In the genomic region with DNA sequence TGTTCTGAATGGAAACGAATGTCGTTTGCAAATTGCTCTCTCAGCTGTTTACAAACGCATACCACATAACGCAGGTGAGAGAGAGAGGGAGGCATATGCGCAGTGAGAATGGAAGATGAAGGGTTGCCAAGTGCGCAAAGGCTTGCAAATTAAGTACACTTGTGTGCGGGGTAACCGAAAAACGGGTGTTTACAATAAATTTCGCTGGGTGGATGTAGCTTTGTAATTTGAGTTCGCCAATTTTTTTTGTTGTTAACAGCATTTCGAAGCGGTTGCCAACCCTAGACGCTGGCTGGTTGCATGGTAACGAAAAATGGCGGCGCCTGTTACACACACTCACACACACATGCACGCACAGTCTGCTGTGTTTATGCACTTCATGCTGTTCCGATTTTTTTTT, we compare ENCODE assay signal across 2 fruit fly cellular contexts.
TF ChIP-seq lines count a peak whose summit lies in the region.

No protein-coding gene starts in this region.

TF ChIP-seq in whole organism, embryonic, 481 proteins besides CTCF, POLR2A, EP300 and RAD21 (continued from another document and continues in another):
- TF ChIP-seq Lim3 (GFP tag; IDR thresholded peaks at IDR 0.05; lab: Robert Waterston, UW) (peak; percentile 80), toy (GFP tag; IDR thresholded peaks at IDR 0.05; lab: Robert Waterston, UW) (peak; percentile 90), D19B (GFP tag; optimal IDR thresholded peaks at IDR 0.05; lab: Kevin White, UChicago) (peak; percentile 84), tin (GFP tag; optimal IDR thresholded peaks at IDR 0.05; lab: Kevin White, UChicago) (peak; percentile 96), E2f2 (GFP tag; IDR thresholded peaks at IDR 0.05; lab: Robert Waterston, UW) (peak; percentile 82), Atf3 (GFP tag; optimal IDR thresholded peaks at IDR 0.05; lab: Kevin White, UChicago) (peak; percentile 93), CG11560 (tag; IDR thresholded peaks at IDR 0.05; lab: Robert Waterston, UW) (peak; percentile 85), dati (GFP tag; IDR thresholded peaks at IDR 0.05; lab: Robert Waterston, UW) (peak; percentile 95), CG3726 (GFP tag; IDR thresholded peaks at IDR 0.05; lab: Robert Waterston, UW) (peak; percentile 95), pita (GFP tag; optimal IDR thresholded peaks at IDR 0.05; lab: Kevin White, UChicago) (no peak), zen (tag; optimal IDR thresholded peaks at IDR 0.05; lab: Kevin White, UChicago) (peak; percentile 86), tx (GFP tag; optimal IDR thresholded peaks at IDR 0.05; lab: Kevin White, UChicago) (peak; percentile 88), Atf-2 (GFP tag; optimal IDR thresholded peaks at IDR 0.05; lab: Kevin White, UChicago) (peak; percentile 93), CG2116 (GFP tag; optimal IDR thresholded peaks at IDR 0.05; lab: Kevin White, UChicago) (peak; percentile 79), run (tag; optimal IDR thresholded peaks at IDR 0.05; lab: Kevin White, UChicago) (peak; percentile 90), Sry-δ (GFP tag; optimal IDR thresholded peaks at IDR 0.05; lab: Kevin White, UChicago) (peak; percentile 49), CG14667 (GFP tag; IDR thresholded peaks at IDR 0.05; lab: Robert Waterston, UW) (peak; percentile 93), Ravus (GFP tag; IDR thresholded peaks at IDR 0.05; lab: Robert Waterston, UW) (peak; percentile 90), bbx (GFP tag; IDR thresholded peaks at IDR 0.05; lab: Robert Waterston, UW; ENCODE audit: partially characterized antibody) (no peak; the same call in 1 of the 2 replicates), lilli (GFP tag; optimal IDR thresholded peaks at IDR 0.05; lab: Kevin White, UChicago) (peak; percentile 96), CG12744 (GFP tag; optimal IDR thresholded peaks at IDR 0.05; lab: Kevin White, UChicago) (peak; percentile 92), BEAF-32 (GFP tag; optimal IDR thresholded peaks at IDR 0.05; lab: Kevin White, UChicago) (peak; percentile 8), CG11398 (GFP tag; optimal IDR thresholded peaks at IDR 0.05; lab: Kevin White, UChicago) (peak; percentile 93), CG13775 (GFP tag; optimal IDR thresholded peaks at IDR 0.05; lab: Kevin White, UChicago) (peak; percentile 91), CrebB (tag; optimal IDR thresholded peaks at IDR 0.05; lab: Kevin White, UChicago) (peak; percentile 94), GATAe (GFP tag; conservative IDR thresholded peaks at IDR 0.05; lab: Robert Waterston, UW) (peak; percentile 40; the same call in 1 of the 2 replicates), CG10274 (GFP tag; optimal IDR thresholded peaks at IDR 0.05; lab: Kevin White, UChicago) (peak; percentile 90), Tbp (GFP tag; optimal IDR thresholded peaks at IDR 0.05; lab: Kevin White, UChicago) (no peak), odd (GFP tag; optimal IDR thresholded peaks at IDR 0.05; lab: Kevin White, UChicago) (peak; percentile 94), gem (tag; optimal IDR thresholded peaks at IDR 0.05; lab: Kevin White, UChicago) (peak; percentile 95), sima (GFP tag; optimal IDR thresholded peaks at IDR 0.05; lab: Kevin White, UChicago) (peak; percentile 60), CG12391 (tag; optimal IDR thresholded peaks at IDR 0.05; lab: Kevin White, UChicago) (peak; percentile 94), CG31441 (GFP tag; IDR thresholded peaks at IDR 0.05; lab: Robert Waterston, UW) (peak; percentile 93), CG43689 (GFP tag; IDR thresholded peaks at IDR 0.05; lab: Robert Waterston, UW) (peak; percentile 85), TFAM (GFP tag; optimal IDR thresholded peaks at IDR 0.05; lab: Kevin White, UChicago) (peak; percentile 80), CG9609 (GFP tag; optimal IDR thresholded peaks at IDR 0.05; lab: Kevin White, UChicago) (peak; percentile 95), CG15601 (tag; optimal IDR thresholded peaks at IDR 0.05; lab: Kevin White, UChicago) (peak; percentile 90), dimm (GFP tag; IDR thresholded peaks at IDR 0.05; lab: Robert Waterston, UW) (peak; percentile 88), bsh (GFP tag; optimal IDR thresholded peaks at IDR 0.05; lab: Kevin White, UChicago) (peak; percentile 91 to 97), CG4328 (GFP tag; optimal IDR thresholded peaks at IDR 0.05; lab: Kevin White, UChicago) (peak; percentile 93), tup (GFP tag; optimal IDR thresholded peaks at IDR 0.05; lab: Kevin White, UChicago) (peak; percentile 91), HLH3B (GFP tag; IDR thresholded peaks at IDR 0.05; lab: Robert Waterston, UW) (peak; percentile 96), Ssrp (tag; optimal IDR thresholded peaks at IDR 0.05; lab: Kevin White, UChicago) (peak; percentile 91), nerfin-2 (GFP tag; IDR thresholded peaks at IDR 0.05; lab: Robert Waterston, UW; ENCODE audit: partially characterized antibody) (no peak), chm (GFP tag; IDR thresholded peaks at IDR 0.05; lab: Robert Waterston, UW) (peak; percentile 98), CG14965 (GFP tag; optimal IDR thresholded peaks at IDR 0.05; lab: Kevin White, UChicago; ENCODE audit: borderline replicate concordance) (peak; percentile 69), gcm2 (GFP tag; optimal IDR thresholded peaks at IDR 0.05; lab: Kevin White, UChicago) (peak; percentile 96), Rfx (GFP tag; IDR thresholded peaks at IDR 0.05; lab: Robert Waterston, UW) (peak; percentile 98), gcm (GFP tag; optimal IDR thresholded peaks at IDR 0.05; lab: Kevin White, UChicago) (peak; percentile 92), cwo (GFP tag; optimal IDR thresholded peaks at IDR 0.05; lab: Kevin White, UChicago) (peak; percentile 89), mirr (GFP tag; optimal IDR thresholded peaks at IDR 0.05; lab: Kevin White, UChicago) (peak; percentile 98), Hr51 (GFP tag; optimal IDR thresholded peaks at IDR 0.05; lab: Kevin White, UChicago) (peak; percentile 94 to 95), CG3065 (GFP tag; optimal IDR thresholded peaks at IDR 0.05; lab: Kevin White, UChicago) (peak; percentile 87), ci (GFP tag; IDR thresholded peaks at IDR 0.05; lab: Robert Waterston, UW) (peak; percentile 99), gsb-n (tag; optimal IDR thresholded peaks at IDR 0.05; lab: Kevin White, UChicago) (peak; percentile 90), CG11504 (tag; optimal IDR thresholded peaks at IDR 0.05; lab: Kevin White, UChicago) (peak; percentile 95), CG10543 (GFP tag; optimal IDR thresholded peaks at IDR 0.05; lab: Kevin White, UChicago) (peak; percentile 95), HmgD (GFP tag; optimal IDR thresholded peaks at IDR 0.05; lab: Kevin White, UChicago) (peak; percentile 93), CG5953 (GFP tag; IDR thresholded peaks at IDR 0.05; lab: Robert Waterston, UW) (peak; percentile 97), dan (GFP tag; IDR thresholded peaks at IDR 0.05; lab: Robert Waterston, UW) (peak; percentile 46), HLH4C (GFP tag; IDR thresholded peaks at IDR 0.05; lab: Robert Waterston, UW; ENCODE audit: partially characterized antibody) (peak; percentile 41; the same call in 1 of the 3 replicates), CG13624 (GFP tag; optimal IDR thresholded peaks at IDR 0.05; lab: Kevin White, UChicago) (peak; percentile 97)

TF ChIP-seq in whole organism, prepupa, 60 proteins besides CTCF, POLR2A, EP300 and RAD21 (continued from another document):
- TF ChIP-seq CG11762 (GFP tag; optimal IDR thresholded peaks at IDR 0.05; lab: Kevin White, UChicago; ENCODE audit: insufficient read depth) (peak; percentile 94), Sox14 (GFP tag; optimal IDR thresholded peaks at IDR 0.05; lab: Kevin White, UChicago) (peak; percentile 97), esn (GFP tag; optimal IDR thresholded peaks at IDR 0.05; lab: Kevin White, UChicago) (peak; percentile 96), pdm3 (GFP tag; optimal IDR thresholded peaks at IDR 0.05; lab: Kevin White, UChicago) (peak; percentile 97), svp (GFP tag; lab: Kevin White, UChicago) (peak; percentile 98), Eip75B (GFP tag; optimal IDR thresholded peaks at IDR 0.05; lab: Kevin White, UChicago) (peak; percentile 95), fd59A (GFP tag; optimal IDR thresholded peaks at IDR 0.05; lab: Kevin White, UChicago) (peak; percentile 94), Blimp-1 (GFP tag; optimal IDR thresholded peaks at IDR 0.05; lab: Kevin White, UChicago) (peak; percentile 87), Hr4 (GFP tag; optimal IDR thresholded peaks at IDR 0.05; lab: Kevin White, UChicago) (peak; percentile 95), Met (GFP tag; optimal IDR thresholded peaks at IDR 0.05; lab: Kevin White, UChicago) (peak; percentile 97), CG10669 (GFP tag; optimal IDR thresholded peaks at IDR 0.05; lab: Kevin White, UChicago) (peak; percentile 94)
